Worm (Caenorhabditis elegans) whole organism, young adult: ENCODE data around the gene K11H3.5.

ENCODE experiments used
- B0035.1 ChIP-seq: sonication (generic microtip); optimal IDR thresholded peaks from 2 replicates; lab custom pipeline; 2016; ENCODE audit warnings: missing genetic modification characterization, mild to moderate bottlenecking, missing compliant biosample characterization, missing genotype, missing genetic modification reagents
- B0336.3 ChIP-seq: fragments of 200-800 bp; sonication (Bioruptor generic); IDR thresholded peaks from 2 replicates; pipeline ENCODE4 v1.3.6; 2022; ENCODE audit warnings: missing genetic modification characterization, missing compliant biosample characterization
- C17E4.6 ChIP-seq: fragments of 200-800 bp; sonication (Bioruptor generic); IDR thresholded peaks from 2 replicates; pipeline ENCODE4 v1.3.6; 2022; ENCODE audit warnings: missing genetic modification reagents, missing genetic modification characterization, missing compliant biosample characterization
- D2030.7 ChIP-seq: fragments of 200-800 bp; sonication (Bioruptor generic); IDR thresholded peaks from 2 replicates; pipeline ENCODE4 v1.3.6; 2022; ENCODE audit warnings: missing genetic modification reagents, missing genetic modification characterization, missing compliant biosample characterization
- F10E7.11 ChIP-seq: sonication (generic microtip); optimal IDR thresholded peaks from 2 replicates; lab custom pipeline; 2017; ENCODE audit warnings: mild to moderate bottlenecking, missing genetic modification characterization, moderate library complexity, missing compliant biosample characterization
- F22D6.2 ChIP-seq: sonication (generic microtip); optimal IDR thresholded peaks from 2 replicates; lab custom pipeline; 2016; ENCODE audit warnings: mild to moderate bottlenecking, missing genetic modification characterization, missing compliant biosample characterization
- F33H1.4 ChIP-seq: fragments of 200-800 bp; sonication (Bioruptor generic); IDR thresholded peaks from 2 replicates; pipeline ENCODE4 v1.3.6; 2022; ENCODE audit warnings: missing genetic modification reagents, missing genetic modification characterization, missing compliant biosample characterization
- F49E8.2 ChIP-seq: sonication (generic microtip); optimal IDR thresholded peaks from 3 replicates; lab custom pipeline; 2017; ENCODE audit warnings: missing genetic modification characterization, mild to moderate bottlenecking, missing compliant biosample characterization, antibody characterized with exemption, moderate library complexity; ENCODE audit not compliant: insufficient read depth
- F52B5.7 ChIP-seq: sonication (generic microtip); optimal IDR thresholded peaks from 2 replicates; lab custom pipeline; 2016; ENCODE audit warnings: mild to moderate bottlenecking, missing genetic modification characterization, missing compliant biosample characterization
- F57A8.1 ChIP-seq: fragments of 200-800 bp; sonication (Bioruptor generic); optimal IDR thresholded peaks from 2 replicates; lab custom pipeline; 2018; ENCODE audit warnings: mild to moderate bottlenecking, missing genetic modification characterization, moderate library complexity, missing compliant biosample characterization
- T26A5.8 ChIP-seq: sonication (generic microtip); optimal IDR thresholded peaks from 2 replicates; lab custom pipeline; 2016; ENCODE audit warnings: missing genetic modification characterization, missing compliant biosample characterization
- Y53G8AR.9 ChIP-seq: fragments of 200-800 bp; sonication (Bioruptor generic); conservative IDR thresholded peaks from 2 replicates; pipeline ENCODE4 v1.3.6; 2022; ENCODE audit warnings: missing genetic modification reagents, missing genetic modification characterization, missing compliant biosample characterization
- Y95B8A.8 ChIP-seq: fragments of 200-800 bp; sonication (Bioruptor generic); IDR thresholded peaks from 2 replicates; pipeline ENCODE4 v1.3.6; 2022; ENCODE audit warnings: missing genetic modification reagents, missing genetic modification characterization, missing compliant biosample characterization
- ama-1 ChIP-seq, 3 experiments: fragments of 150-350 bp in 1 of 3; sonication (generic microtip) in 2 of 3; optimal IDR thresholded peaks; 2 replicates each; lab custom pipeline; 2014 to 2018; ENCODE audit warnings: missing biosample characterization in 2 of 3, missing genetic modification characterization in 2 of 3, missing genetic modification reagents in 2 of 3
- cebp-1 ChIP-seq, 2 experiments: fragments of 200-800 bp in 1 of 2; sonication (Bioruptor generic) in 1 of 2; sonication (generic microtip) in 1 of 2; IDR thresholded peaks in 1 of 2; optimal IDR thresholded peaks in 1 of 2; 2 replicates each; pipeline versions ENCODE4 v1.3.6 to Lab custom; 2017 to 2022; ENCODE audit warnings: missing compliant biosample characterization in 2 of 2, missing genetic modification characterization in 2 of 2, mild to moderate bottlenecking in 1 of 2, missing genetic modification reagents in 1 of 2, moderate library complexity in 1 of 2
- ceh-40 ChIP-seq: fragments of 200-800 bp; sonication (Bioruptor generic); IDR thresholded peaks from 2 replicates; pipeline ENCODE4 v1.3.6; 2022; ENCODE audit warnings: missing genetic modification characterization, missing compliant biosample characterization
- ceh-58 ChIP-seq: fragments of 200-800 bp; sonication (Bioruptor generic); IDR thresholded peaks from 2 replicates; pipeline ENCODE4 v1.3.6; 2022; ENCODE audit warnings: missing genetic modification characterization, missing compliant biosample characterization
- die-1 ChIP-seq: sonication (generic microtip); optimal IDR thresholded peaks from 2 replicates; lab custom pipeline; 2016; ENCODE audit warnings: missing genotype, mild to moderate bottlenecking, missing genetic modification characterization, missing compliant biosample characterization
- dox-1 ChIP-seq: fragments of 200-800 bp; sonication (Bioruptor generic); IDR thresholded peaks from 2 replicates; pipeline ENCODE4 v1.3.6; 2022; ENCODE audit warnings: missing genetic modification reagents, missing genetic modification characterization, missing compliant biosample characterization
- efl-1 ChIP-seq: fragments of 150-350 bp; optimal IDR thresholded peaks from 2 replicates; lab custom pipeline; 2014; ENCODE audit warnings: missing biosample characterization, missing genetic modification reagents, missing genetic modification characterization
- egl-18 ChIP-seq: fragments of 200-800 bp; sonication (Bioruptor generic); IDR thresholded peaks from 2 replicates; pipeline ENCODE4 v1.3.6; 2022; ENCODE audit warnings: missing genetic modification reagents, missing genetic modification characterization, missing compliant biosample characterization
- ekl-4 ChIP-seq: fragments of 200-800 bp; sonication (Bioruptor generic); IDR thresholded peaks from 2 replicates; pipeline ENCODE4 v1.3.6; 2022; ENCODE audit warnings: missing genetic modification reagents, missing genetic modification characterization, missing compliant biosample characterization
- gei-17 ChIP-seq: fragments of 200-800 bp; sonication (Bioruptor generic); optimal IDR thresholded peaks from 2 replicates; lab custom pipeline; 2018; ENCODE audit warnings: mild to moderate bottlenecking, missing genetic modification characterization, missing compliant biosample characterization
- hmg-20 ChIP-seq: fragments of 200-800 bp; sonication (Bioruptor generic); IDR thresholded peaks from 2 replicates; pipeline ENCODE4 v1.3.6; 2022; ENCODE audit warnings: missing genetic modification reagents, missing genetic modification characterization, missing compliant biosample characterization
- lag-1 ChIP-seq: fragments of 200-800 bp; sonication (Bioruptor generic); IDR thresholded peaks from 2 replicates; pipeline ENCODE4 v1.3.6; 2022; ENCODE audit warnings: missing genetic modification reagents, missing genetic modification characterization, missing compliant biosample characterization
- lin-35 ChIP-seq, 3 experiments: fragments of 150-350 bp in 2 of 3; sonication (generic microtip) in 1 of 3; optimal IDR thresholded peaks; 2 replicates each; lab custom pipeline; 2014 to 2018; ENCODE audit warnings: missing biosample characterization in 3 of 3, missing genetic modification characterization in 3 of 3, missing genetic modification reagents in 3 of 3
- lin-40 ChIP-seq: sonication (generic microtip); optimal IDR thresholded peaks from 2 replicates; lab custom pipeline; 2016; ENCODE audit warnings: missing genetic modification characterization, mild to moderate bottlenecking, missing compliant biosample characterization, missing genotype, missing genetic modification reagents
- lsl-1 ChIP-seq: fragments of 200-800 bp; sonication (Bioruptor generic); optimal IDR thresholded peaks from 2 replicates; lab custom pipeline; 2018; ENCODE audit warnings: mild to moderate bottlenecking, missing genetic modification characterization, moderate library complexity, missing compliant biosample characterization
- madf-6 ChIP-seq: fragments of 200-800 bp; sonication (Bioruptor generic); IDR thresholded peaks from 2 replicates; pipeline ENCODE4 v1.3.6; 2022; ENCODE audit warnings: missing genetic modification reagents, missing genetic modification characterization, missing compliant biosample characterization
- madf-8 ChIP-seq: fragments of 200-800 bp; sonication (Bioruptor generic); conservative IDR thresholded peaks from 2 replicates; pipeline ENCODE4 v1.3.6; 2022; ENCODE audit warnings: missing genetic modification reagents, missing genetic modification characterization, missing compliant biosample characterization
- mel-28 ChIP-seq: sonication (generic microtip); optimal IDR thresholded peaks from 2 replicates; lab custom pipeline; 2016; ENCODE audit warnings: borderline replicate concordance, mild to moderate bottlenecking, missing genetic modification characterization, missing compliant biosample characterization
- mes-4 ChIP-seq: sonication (generic microtip); optimal IDR thresholded peaks from 2 replicates; lab custom pipeline; 2016; ENCODE audit warnings: missing genotype, missing genetic modification characterization, missing compliant biosample characterization
- nfya-1 ChIP-seq: sonication (generic microtip); optimal IDR thresholded peaks from 2 replicates; lab custom pipeline; 2017; ENCODE audit warnings: antibody characterized with exemption, missing compliant biosample characterization, missing genetic modification characterization, borderline replicate concordance; ENCODE audit not compliant: insufficient read depth
- nfya-2 ChIP-seq: fragments of 200-800 bp; sonication (Bioruptor generic); IDR thresholded peaks from 2 replicates; pipeline ENCODE4 v1.3.6; 2022; ENCODE audit warnings: missing genetic modification reagents, missing genetic modification characterization, missing compliant biosample characterization
- nhr-27 ChIP-seq: fragments of 200-800 bp; sonication (Bioruptor generic); optimal IDR thresholded peaks from 2 replicates; lab custom pipeline; 2018; ENCODE audit warnings: mild to moderate bottlenecking, missing genetic modification characterization, moderate library complexity, missing compliant biosample characterization
- snpc-1.3 ChIP-seq: sonication (generic microtip); optimal IDR thresholded peaks from 2 replicates; lab custom pipeline; 2017; ENCODE audit warnings: missing genetic modification characterization, mild to moderate bottlenecking, missing compliant biosample characterization, antibody characterized with exemption, moderate library complexity, missing genotype, missing genetic modification reagents; ENCODE audit not compliant: insufficient read depth
- somi-1 ChIP-seq: fragments of 200-800 bp; sonication (Bioruptor generic); optimal IDR thresholded peaks from 2 replicates; lab custom pipeline; 2018; ENCODE audit warnings: mild to moderate bottlenecking, missing genetic modification characterization, missing compliant biosample characterization
- sptf-2 ChIP-seq: fragments of 200-800 bp; sonication (Bioruptor generic); optimal IDR thresholded peaks from 2 replicates; lab custom pipeline; 2018; ENCODE audit warnings: mild to moderate bottlenecking, missing genetic modification characterization, missing compliant biosample characterization
- tbp1 ChIP-seq: fragments of 200-800 bp; sonication (Bioruptor generic); optimal IDR thresholded peaks from 2 replicates; lab custom pipeline; 2018; ENCODE audit warnings: mild to moderate bottlenecking, missing genetic modification characterization, missing compliant biosample characterization
- tbx-9 ChIP-seq: sonication (generic microtip); optimal IDR thresholded peaks from 2 replicates; lab custom pipeline; 2016; ENCODE audit warnings: borderline replicate concordance, missing genetic modification characterization, inconsistent platforms, missing compliant biosample characterization
- unc-130 ChIP-seq: sonication (generic microtip); optimal IDR thresholded peaks from 2 replicates; lab custom pipeline; 2016; ENCODE audit warnings: missing genetic modification reagents, missing genetic modification characterization, missing compliant biosample characterization
- ztf-6 ChIP-seq: fragments of 200-800 bp; sonication (Bioruptor generic); IDR thresholded peaks from 2 replicates; pipeline ENCODE4 v1.3.6; 2022; ENCODE audit warnings: missing genetic modification reagents, missing genetic modification characterization, missing compliant biosample characterization

K11H3.5 gene

ce11 chrIII:9827163-9827951, 16.2 kb upstream of the K11H3.5 start, which contains the start of the genes ZK632.10 and ZK632.11 (continued):
- TF ChIP-seq gei-17 (no peak), snpc-1.3 (tag; lab: Kevin White, UChicago) (no peak), efl-1 (GFP tag; lab: Kevin White, UChicago) (no peak), F22D6.2 (no peak), cebp-1 (GFP tag; IDR thresholded peaks at IDR 0.05; lab: Robert Waterston, UW) (peak; percentile 91), cebp-1 (tag; optimal IDR thresholded peaks at IDR 0.05; lab: Kevin White, UChicago) (peak; percentile 89)
- TF ChIP-seq, all 124 proteins: peak for 22

- TF ChIP-seq Y95B8A.8 (GFP tag; lab: Robert Waterston, UW) (no peak), tbx-9 (no peak), F33H1.4 (GFP tag; lab: Robert Waterston, UW) (no peak), mes-4 (tag; lab: Kevin White, UChicago) (no peak), F52B5.7 (tag; lab: Kevin White, UChicago) (no peak), ceh-58 (GFP tag; lab: Robert Waterston, UW) (no peak), ama-1 (optimal IDR thresholded peaks at IDR 0.05; lab: Kevin White, UChicago) (no peak), ama-1 (GFP tag; optimal IDR thresholded peaks at IDR 0.05; lab: Kevin White, UChicago) (no peak), B0336.3 (GFP tag; lab: Robert Waterston, UW) (no peak)
These were observed 13.1 kb upstream of the K11H3.5 start, which contains the start of gene ZK632.12 for ce11 chrIII:9830502-9830901. Gene ZK632.12, plus strand, starts transcription at chrIII:9830802.

DNA sequence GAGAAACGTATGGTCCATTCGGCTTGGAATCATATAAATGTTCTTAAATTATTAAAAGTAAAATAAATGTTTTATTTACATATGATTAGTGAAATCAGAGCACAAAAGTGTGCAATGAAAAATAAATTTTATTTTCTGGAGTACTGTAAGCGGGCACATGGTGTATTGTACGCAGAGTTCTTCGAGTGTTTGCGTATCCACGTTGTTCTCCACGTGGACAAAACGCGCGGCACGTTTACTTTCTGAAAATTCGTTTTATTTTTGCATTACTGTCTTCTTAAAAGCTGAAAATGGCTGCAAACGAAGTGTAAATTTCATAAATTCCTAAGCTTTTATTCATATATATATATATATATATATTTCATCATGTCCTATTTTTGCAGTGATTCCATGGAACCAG, 11.0 kb upstream of the K11H3.5 start:
- TF ChIP-seq somi-1 (GFP tag; lab: Kevin White, UChicago) (no peak), C17E4.6 (GFP tag; lab: Robert Waterston, UW) (no peak), ceh-40 (GFP tag; lab: Robert Waterston, UW) (no peak), lin-35 (GFP tag; optimal IDR thresholded peaks at IDR 0.05; lab: Kevin White, UChicago) (no peak), F33H1.4 (GFP tag; lab: Robert Waterston, UW) (peak; percentile 52), madf-8 (peak; percentile 52), nfya-1 (no peak), B0035.1 (tag; lab: Kevin White, UChicago) (no peak), nhr-27 (tag; lab: Kevin White, UChicago) (no peak), F49E8.2 (tag; lab: Kevin White, UChicago) (no peak), ekl-4 (no peak), unc-130 (GFP tag; lab: Kevin White, UChicago) (peak; percentile 43), sptf-2 (no peak), ztf-6 (GFP tag; lab: Robert Waterston, UW) (no peak), D2030.7 (peak; percentile 20; the same call in 1 of the 2 replicates), lsl-1 (peak; percentile 83), tbp1 (no peak), dox-1 (no peak), madf-6 (peak; percentile 59; the same call in 1 of the 2 replicates), ceh-58 (GFP tag; lab: Robert Waterston, UW) (no peak), lin-40 (no peak), mel-28 (tag; lab: Kevin White, UChicago) (no peak), nfya-2 (GFP tag; lab: Robert Waterston, UW) (no peak), lag-1 (GFP tag; lab: Robert Waterston, UW) (no peak), F57A8.1 (GFP tag; lab: Kevin White, UChicago) (no peak), Y95B8A.8 (GFP tag; lab: Robert Waterston, UW) (no peak), B0336.3 (GFP tag; lab: Robert Waterston, UW) (no peak), egl-18 (GFP tag; lab: Robert Waterston, UW) (no peak), Y53G8AR.9 (GFP tag; lab: Robert Waterston, UW) (no peak), die-1 (tag; lab: Kevin White, UChicago) (no peak), T26A5.8 (tag; lab: Kevin White, UChicago) (no peak), hmg-20 (GFP tag; lab: Robert Waterston, UW) (no peak), F10E7.11 (tag; lab: Kevin White, UChicago) (no peak)
